Fruit fly (Drosophila melanogaster) whole organism, embryonic: ENCODE results near the gene CG2898.

ENCODE experiments used
- Aef1 ChIP-seq: fragments of 200-800 bp; sonication (Bioruptor generic); IDR thresholded peaks from 3 replicates; pipeline ENCODE4 v1.3.6; 2022; ENCODE audit warnings: missing biosample characterization, missing genetic modification characterization
- Atf-2 ChIP-seq: fragments of 200-800 bp; sonication (Bioruptor generic); optimal IDR thresholded peaks from 2 replicates; lab custom pipeline; 2016; ENCODE audit warnings: missing biosample characterization, missing genetic modification characterization
- BEAF-32 ChIP-seq: fragments of 200-800 bp; sonication (Bioruptor generic); optimal IDR thresholded peaks from 3 replicates; lab custom pipeline; 2017; ENCODE audit warnings: missing biosample characterization, missing genetic modification characterization, mild to moderate bottlenecking, moderate library complexity, missing genetic modification reagents
- CG10267 ChIP-seq: fragments of 200-800 bp; sonication (Bioruptor generic); optimal IDR thresholded peaks from 2 replicates; lab custom pipeline; 2018; ENCODE audit warnings: missing biosample characterization, mild to moderate bottlenecking, missing genetic modification characterization, moderate library complexity
- CG10462 ChIP-seq: fragments of 200-800 bp; sonication (Bioruptor generic); optimal IDR thresholded peaks from 2 replicates; lab custom pipeline; 2016; ENCODE audit warnings: missing biosample characterization, missing genetic modification characterization
- CG13296 ChIP-seq: fragments of 200-800 bp; sonication (Bioruptor generic); optimal IDR thresholded peaks from 3 replicates; lab custom pipeline; 2018; ENCODE audit warnings: missing biosample characterization, mild to moderate bottlenecking, missing genetic modification characterization
- CG14860 ChIP-seq: fragments of 200-800 bp; sonication (Bioruptor generic); IDR thresholded peaks from 3 replicates; pipeline ENCODE4 v1.3.6; 2022; ENCODE audit warnings: missing biosample characterization, missing genetic modification characterization; ENCODE audit not compliant: partially characterized antibody
- CG17568 ChIP-seq: fragments of 200-800 bp; sonication (Bioruptor generic); optimal IDR thresholded peaks from 2 replicates; lab custom pipeline; 2018; ENCODE audit warnings: missing biosample characterization, mild to moderate bottlenecking, missing genetic modification characterization, moderate library complexity
- CG17912 ChIP-seq: fragments of 200-800 bp; sonication (Bioruptor generic); optimal IDR thresholded peaks from 2 replicates; lab custom pipeline; 2018; ENCODE audit warnings: missing biosample characterization, mild to moderate bottlenecking, missing genetic modification characterization
- CG1832 ChIP-seq: fragments of 200-800 bp; sonication (Bioruptor generic); optimal IDR thresholded peaks from 2 replicates; lab custom pipeline; 2017; ENCODE audit warnings: missing biosample characterization, mild to moderate bottlenecking, missing genetic modification characterization, inconsistent platforms
- CG2199 ChIP-seq: fragments of 200-800 bp; sonication (Bioruptor generic); IDR thresholded peaks from 3 replicates; pipeline ENCODE4 v1.3.6; 2022; ENCODE audit warnings: missing biosample characterization, missing genetic modification characterization
- CG3163 ChIP-seq: fragments of 200-800 bp; sonication (Bioruptor generic); optimal IDR thresholded peaks from 3 replicates; lab custom pipeline; 2016; ENCODE audit warnings: missing biosample characterization, missing genetic modification characterization
- CG33213 ChIP-seq: fragments of 200-800 bp; sonication (Bioruptor generic); optimal IDR thresholded peaks from 3 replicates; lab custom pipeline; 2016; ENCODE audit warnings: missing biosample characterization, missing genetic modification characterization
- CG4360 ChIP-seq: fragments of 200-800 bp; sonication (Bioruptor generic); IDR thresholded peaks from 2 replicates; pipeline ENCODE4 v1.3.6; 2022; ENCODE audit warnings: missing biosample characterization, missing genetic modification characterization
- CG5953 ChIP-seq: fragments of 200-800 bp; sonication (Bioruptor generic); IDR thresholded peaks from 2 replicates; pipeline ENCODE4 v1.3.6; 2022; ENCODE audit warnings: missing biosample characterization, missing genetic modification characterization
- CG7372 ChIP-seq: fragments of 200-800 bp; sonication (Bioruptor generic); IDR thresholded peaks from 2 replicates; pipeline ENCODE4 v1.3.6; 2022; ENCODE audit warnings: missing biosample characterization, missing genetic modification characterization
- CG7745 ChIP-seq: fragments of 200-800 bp; sonication (Bioruptor generic); optimal IDR thresholded peaks from 2 replicates; lab custom pipeline; 2018; ENCODE audit warnings: missing biosample characterization, mild to moderate bottlenecking, missing genetic modification characterization, moderate library complexity
- CG7987 ChIP-seq: fragments of 200-800 bp; sonication (Bioruptor generic); optimal IDR thresholded peaks from 2 replicates; lab custom pipeline; 2018; ENCODE audit warnings: missing biosample characterization, mild to moderate bottlenecking, missing genetic modification characterization, moderate library complexity
- CG8944 ChIP-seq: fragments of 200-800 bp; sonication (Bioruptor generic); optimal IDR thresholded peaks from 3 replicates; lab custom pipeline; 2016; ENCODE audit warnings: missing biosample characterization, missing genetic modification characterization
- CG9797 ChIP-seq: fragments of 200-800 bp; sonication (Bioruptor generic); optimal IDR thresholded peaks from 3 replicates; lab custom pipeline; 2018; ENCODE audit warnings: missing biosample characterization, mild to moderate bottlenecking, missing genetic modification characterization
- Doc3 ChIP-seq: fragments of 200-800 bp; sonication (Bioruptor generic); IDR thresholded peaks from 3 replicates; pipeline ENCODE4 v1.3.6; 2022; ENCODE audit warnings: missing biosample characterization, missing genetic modification characterization; ENCODE audit not compliant: partially characterized antibody
- Dp ChIP-seq: fragments of 200-800 bp; sonication (Bioruptor generic); optimal IDR thresholded peaks from 2 replicates; lab custom pipeline; 2018; ENCODE audit warnings: missing biosample characterization, mild to moderate bottlenecking, missing genetic modification characterization, moderate library complexity
- Dref ChIP-seq: fragments of 200-800 bp; sonication (Bioruptor generic); IDR thresholded peaks from 2 replicates; pipeline ENCODE4 v1.3.6; 2022; ENCODE audit warnings: missing biosample characterization, missing genetic modification characterization
- Fer2 ChIP-seq: fragments of 200-800 bp; sonication (Bioruptor generic); optimal IDR thresholded peaks from 2 replicates; lab custom pipeline; 2018; ENCODE audit warnings: missing biosample characterization, mild to moderate bottlenecking, missing genetic modification characterization, moderate library complexity
- Gsc ChIP-seq: fragments of 200-800 bp; sonication (Bioruptor generic); IDR thresholded peaks from 2 replicates; pipeline ENCODE4 v1.3.6; 2022; ENCODE audit warnings: missing biosample characterization, missing genetic modification characterization
- HmgZ ChIP-seq: fragments of 200-800 bp; sonication (Bioruptor generic); optimal IDR thresholded peaks from 2 replicates; lab custom pipeline; 2018; ENCODE audit warnings: missing biosample characterization, mild to moderate bottlenecking, missing genetic modification characterization
- MESR4 ChIP-seq: fragments of 200-800 bp; sonication (Bioruptor generic); optimal IDR thresholded peaks from 2 replicates; lab custom pipeline; 2018; ENCODE audit warnings: missing biosample characterization, mild to moderate bottlenecking, missing genetic modification characterization, moderate library complexity
- Mes4 ChIP-seq: fragments of 200-800 bp; sonication (Bioruptor generic); optimal IDR thresholded peaks from 2 replicates; lab custom pipeline; 2016; ENCODE audit warnings: missing biosample characterization, missing genetic modification characterization
- Scr ChIP-seq: fragments of 200-800 bp; sonication (Bioruptor generic); IDR thresholded peaks from 2 replicates; pipeline ENCODE4 v1.3.6; 2022; ENCODE audit warnings: missing biosample characterization, missing genetic modification characterization; ENCODE audit not compliant: partially characterized antibody
- Six4 ChIP-seq: fragments of 200-800 bp; sonication (Bioruptor generic); optimal IDR thresholded peaks from 2 replicates; lab custom pipeline; 2016; ENCODE audit warnings: missing biosample characterization, missing genetic modification characterization
- TFAM ChIP-seq: fragments of 200-800 bp; sonication (Bioruptor generic); optimal IDR thresholded peaks from 2 replicates; lab custom pipeline; 2017; ENCODE audit warnings: missing biosample characterization, missing genetic modification characterization, inconsistent platforms
- Vsx1 ChIP-seq: fragments of 200-800 bp; sonication (Bioruptor generic); optimal IDR thresholded peaks from 2 replicates; lab custom pipeline; 2017; ENCODE audit warnings: missing biosample characterization, mild to moderate bottlenecking, missing genetic modification characterization, missing genetic modification reagents
- al ChIP-seq: fragments of 200-800 bp; sonication (Bioruptor generic); IDR thresholded peaks from 2 replicates; pipeline ENCODE4 v1.3.6; 2022; ENCODE audit warnings: missing biosample characterization, missing genetic modification characterization
- amos ChIP-seq: fragments of 200-800 bp; sonication (Bioruptor generic); IDR thresholded peaks from 2 replicates; pipeline ENCODE4 v1.3.6; 2022; ENCODE audit warnings: missing biosample characterization, missing genetic modification characterization; ENCODE audit not compliant: partially characterized antibody
- croc ChIP-seq: fragments of 200-800 bp; sonication (Bioruptor generic); conservative IDR thresholded peaks from 3 replicates; pipeline ENCODE4 v1.3.6; 2022; ENCODE audit warnings: missing biosample characterization, missing genetic modification characterization
- crol ChIP-seq: fragments of 200-800 bp; sonication (Bioruptor generic); IDR thresholded peaks from 2 replicates; pipeline ENCODE4 v1.3.6; 2022; ENCODE audit warnings: missing biosample characterization, missing genetic modification characterization
- exex ChIP-seq: fragments of 200-800 bp; sonication (Bioruptor generic); optimal IDR thresholded peaks from 4 replicates; lab custom pipeline; 2018; ENCODE audit warnings: missing biosample characterization, mild to moderate bottlenecking, missing genetic modification characterization, moderate library complexity
- ftz-f1 ChIP-seq: fragments of 200-800 bp; sonication (Bioruptor generic); optimal IDR thresholded peaks from 2 replicates; lab custom pipeline; 2016; ENCODE audit warnings: missing biosample characterization, missing genetic modification characterization
- gfzf ChIP-seq: fragments of 200-800 bp; sonication (Bioruptor generic); optimal IDR thresholded peaks from 2 replicates; lab custom pipeline; 2016; ENCODE audit warnings: missing biosample characterization, mild to moderate bottlenecking, missing genetic modification characterization, moderate library complexity
- her ChIP-seq: fragments of 200-800 bp; sonication (Bioruptor generic); optimal IDR thresholded peaks from 2 replicates; lab custom pipeline; 2016; ENCODE audit warnings: missing biosample characterization, missing genetic modification characterization
- mirr ChIP-seq: fragments of 200-800 bp; sonication (Bioruptor generic); optimal IDR thresholded peaks from 3 replicates; lab custom pipeline; 2018; ENCODE audit warnings: missing biosample characterization, mild to moderate bottlenecking, missing genetic modification characterization
- mld ChIP-seq: fragments of 200-800 bp; sonication (Bioruptor generic); IDR thresholded peaks from 3 replicates; pipeline ENCODE4 v1.3.6; 2022; ENCODE audit warnings: missing biosample characterization, missing genetic modification characterization; ENCODE audit not compliant: partially characterized antibody
- nerfin-1 ChIP-seq: fragments of 200-800 bp; sonication (Bioruptor generic); optimal IDR thresholded peaks from 3 replicates; lab custom pipeline; 2019; ENCODE audit warnings: missing biosample characterization, mild to moderate bottlenecking, missing genetic modification characterization, moderate library complexity
- p53 ChIP-seq: fragments of 200-800 bp; sonication (Bioruptor generic); optimal IDR thresholded peaks from 2 replicates; lab custom pipeline; 2016; ENCODE audit warnings: missing biosample characterization, missing genetic modification characterization
- row ChIP-seq: fragments of 200-800 bp; sonication (Bioruptor generic); IDR thresholded peaks from 3 replicates; pipeline ENCODE4 v1.3.6; 2022; ENCODE audit warnings: missing biosample characterization, missing genetic modification characterization
- sd ChIP-seq: fragments of 200-800 bp; sonication (Bioruptor generic); optimal IDR thresholded peaks from 3 replicates; lab custom pipeline; 2018; ENCODE audit warnings: missing biosample characterization, mild to moderate bottlenecking, missing genetic modification characterization, moderate library complexity
- sna ChIP-seq: fragments of 200-800 bp; sonication (Bioruptor generic); IDR thresholded peaks from 2 replicates; pipeline ENCODE4 v1.3.6; 2022; ENCODE audit warnings: missing biosample characterization, missing genetic modification characterization; ENCODE audit not compliant: partially characterized antibody
- ssp ChIP-seq: fragments of 200-800 bp; sonication (Bioruptor generic); IDR thresholded peaks from 2 replicates; pipeline ENCODE4 v1.3.6; 2022; ENCODE audit warnings: missing biosample characterization, missing genetic modification characterization
- tap ChIP-seq: fragments of 200-800 bp; optimal IDR thresholded peaks from 3 replicates; lab custom pipeline; 2019; ENCODE audit warnings: missing biosample characterization, mild to moderate bottlenecking, missing genetic modification characterization, moderate library complexity
- trem ChIP-seq: fragments of 200-800 bp; optimal IDR thresholded peaks from 3 replicates; lab custom pipeline; 2019; ENCODE audit warnings: missing biosample characterization, mild to moderate bottlenecking, missing genetic modification characterization, moderate library complexity
- unpg ChIP-seq: fragments of 200-800 bp; sonication (Bioruptor generic); optimal IDR thresholded peaks from 3 replicates; lab custom pipeline; 2018; ENCODE audit warnings: missing biosample characterization, mild to moderate bottlenecking, missing genetic modification characterization, moderate library complexity

Gene CG2898

DNA sequence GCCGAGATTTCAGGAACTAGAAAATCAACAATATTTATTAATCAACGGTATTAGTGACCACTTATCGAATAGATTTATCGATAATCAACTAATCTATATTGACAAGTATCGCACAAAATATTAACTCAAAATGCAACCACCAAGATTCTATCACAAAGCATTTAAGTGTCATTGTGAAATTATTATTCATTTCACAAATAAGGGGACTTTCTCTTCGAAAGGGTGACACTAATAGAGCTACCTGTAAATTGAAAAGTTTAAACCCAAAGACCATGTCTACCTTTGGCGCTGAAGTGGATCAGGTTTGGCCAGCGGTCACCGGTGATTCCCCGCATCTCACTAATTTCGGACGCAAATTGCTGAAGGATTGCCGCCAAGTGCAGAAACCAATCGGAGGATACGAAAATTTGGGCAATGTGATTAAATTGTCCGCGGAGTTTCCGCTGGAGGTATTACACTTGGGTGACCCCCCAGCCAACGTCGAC, 48.8 kb upstream of the CG2898 start, which contains the start of gene CG2909 (continued):
- TF ChIP-seq HmgZ (tag; lab: Kevin White, UChicago) (no peak), CG8944 (GFP tag; lab: Kevin White, UChicago) (no peak), CG7745 (tag; lab: Kevin White, UChicago) (no peak), mld (GFP tag; lab: Robert Waterston, UW) (no peak), Dref (GFP tag; lab: Robert Waterston, UW) (peak; percentile 59), Six4 (GFP tag; lab: Kevin White, UChicago) (no peak), CG3163 (GFP tag; lab: Kevin White, UChicago) (no peak), Scr (GFP tag; lab: Robert Waterston, UW) (peak; percentile 42), al (GFP tag; lab: Robert Waterston, UW) (no peak), ftz-f1 (GFP tag; lab: Kevin White, UChicago) (no peak), sd (tag; lab: Kevin White, UChicago) (no peak), exex (tag; lab: Kevin White, UChicago) (no peak), CG10267 (tag; lab: Kevin White, UChicago) (no peak), CG13296 (GFP tag; lab: Kevin White, UChicago) (no peak), row (no peak), nerfin-1 (no peak), TFAM (GFP tag; lab: Kevin White, UChicago) (no peak), Gsc (GFP tag; lab: Robert Waterston, UW) (no peak), sna (GFP tag; lab: Robert Waterston, UW) (no peak), tap (tag; lab: Kevin White, UChicago) (no peak), Doc3 (0 out of 3 replicates have a peak, but pooled peaks have one; percentile 39), unpg (no peak), Mes4 (no peak), Fer2 (no peak), CG14860 (GFP tag; lab: Robert Waterston, UW) (no peak), CG17912 (GFP tag; lab: Kevin White, UChicago) (no peak), CG10462 (GFP tag; lab: Kevin White, UChicago) (no peak), mirr (GFP tag; lab: Kevin White, UChicago) (no peak), CG17568 (GFP tag; lab: Kevin White, UChicago) (no peak), CG7372 (no peak), CG7987 (GFP tag; lab: Kevin White, UChicago) (no peak), her (no peak), BEAF-32 (GFP tag; lab: Kevin White, UChicago) (no peak), amos (GFP tag; lab: Robert Waterston, UW) (peak; percentile 22; the same call in 1 of the 2 replicates), CG2199 (GFP tag; lab: Robert Waterston, UW) (no peak), MESR4 (GFP tag; lab: Kevin White, UChicago) (peak; percentile 9), trem (tag; lab: Kevin White, UChicago) (no peak), Dp (GFP tag; lab: Kevin White, UChicago) (peak; percentile 19), CG33213 (GFP tag; lab: Kevin White, UChicago) (no peak), croc (GFP tag; lab: Robert Waterston, UW) (no peak), Vsx1 (GFP tag; lab: Kevin White, UChicago) (no peak), CG4360 (GFP tag; lab: Robert Waterston, UW) (no peak), CG5953 (no peak), Atf-2 (GFP tag; lab: Kevin White, UChicago) (no peak), CG9797 (GFP tag; lab: Kevin White, UChicago) (no peak), Aef1 (no peak), crol (GFP tag; lab: Robert Waterston, UW) (no peak), gfzf (GFP tag; lab: Kevin White, UChicago) (no peak), ssp (GFP tag; lab: Robert Waterston, UW) (no peak), CG1832 (no peak), p53 (GFP tag; lab: Kevin White, UChicago) (no peak)
